Fruit fly (Drosophila melanogaster) S2 (cell line): ENCODE data around the gene kipf.
A peak's percentile ranks its signal among the peaks of the same experiment; 100 is the strongest.

ENCODE experiments used
- CG8478 ChIP-seq: fragments of >200 bp; optimal IDR thresholded peaks from 2 replicates; lab custom pipeline; 2018
- CTCF ChIP-seq, 2 experiments: fragments of >200 bp; optimal IDR thresholded peaks; 2 replicates each; lab custom pipeline; 2018

kipf gene

DNA sequence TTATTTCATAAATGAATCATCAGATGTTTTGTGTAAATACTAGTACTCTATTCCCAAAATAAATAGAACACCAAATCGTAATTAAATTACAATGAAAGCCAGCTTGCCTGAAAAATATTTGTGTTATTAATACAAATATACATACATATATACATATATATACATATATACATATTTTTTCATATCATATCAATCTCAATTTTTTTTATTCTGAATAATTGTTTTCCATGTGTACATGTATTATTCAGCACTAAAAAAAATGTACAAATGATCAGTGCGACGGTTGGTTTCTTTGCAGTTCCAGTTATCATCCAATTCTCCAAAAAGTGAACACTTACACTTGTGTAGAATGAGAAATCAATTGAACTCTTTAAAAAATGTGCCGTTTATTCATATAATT, at the start of gene kipf:
Gene kipf, plus strand, starts transcription at position 301 of the 400 bp plus-strand sequence.
- TF ChIP-seq CTCF (optimal IDR thresholded peaks at IDR 0.05; lab: Kevin White, UChicago): no peak
- no peak for TF ChIP-seq CG8478 (lab: Kevin White, UChicago)

DNA sequence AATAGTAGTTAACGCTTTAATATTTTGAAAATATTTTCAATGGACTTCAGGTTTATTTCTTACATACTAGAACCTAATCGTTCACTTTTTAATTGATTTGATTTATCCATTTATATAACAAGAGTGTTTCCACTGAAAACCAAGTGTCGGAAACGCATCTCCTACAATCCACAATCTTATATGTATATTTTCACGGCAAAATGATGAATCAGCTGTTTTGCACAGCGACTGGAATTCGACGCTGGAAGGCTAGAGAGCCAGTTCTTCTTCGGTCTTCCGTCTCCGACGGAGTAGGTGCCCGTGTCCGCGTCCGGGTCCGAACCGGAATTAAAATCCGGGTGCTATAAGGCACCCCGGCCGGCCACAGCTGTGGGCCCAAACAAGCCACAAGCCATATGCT, 29.2 kb upstream of the kipf start:
- TF ChIP-seq CG8478 (lab: Kevin White, UChicago): no peak
- no peak for TF ChIP-seq CTCF (optimal IDR thresholded peaks at IDR 0.05; lab: Kevin White, UChicago)

DNA sequence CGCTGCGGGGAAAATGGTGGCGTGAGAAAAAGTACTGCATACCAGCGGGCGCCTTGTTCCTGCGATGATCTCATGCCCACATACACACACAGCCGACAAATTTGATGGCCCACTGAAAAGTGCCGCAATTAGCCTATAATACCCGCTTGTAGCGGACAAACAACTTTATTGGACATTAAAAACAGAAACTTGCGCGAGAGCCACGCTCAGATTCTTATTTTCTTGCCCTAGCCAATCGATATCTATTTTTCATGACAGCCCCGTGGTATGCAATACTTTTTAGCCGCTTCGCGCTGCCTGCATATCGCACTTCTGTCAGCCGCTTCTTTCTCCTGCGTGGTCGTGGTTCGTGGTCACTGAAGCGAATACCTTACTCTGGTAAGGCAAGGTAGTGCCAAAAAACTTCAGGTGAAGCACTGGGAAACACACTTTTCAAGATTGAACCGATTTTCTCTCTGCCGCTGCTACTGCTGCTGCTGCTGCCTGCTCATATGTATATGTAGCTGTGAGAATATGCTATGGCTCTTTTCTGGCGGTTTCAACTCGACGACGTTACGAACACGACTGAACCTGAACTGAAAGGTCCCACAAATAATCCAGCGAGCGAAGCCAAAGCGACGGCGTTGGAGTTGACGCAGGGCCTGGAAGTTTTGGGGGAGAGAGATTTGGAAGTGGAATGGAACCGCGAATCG, 27.3 kb upstream of the kipf start, which contains the start of gene CG17816:
Gene CG17816, minus strand, starts transcription at position 567 of the 692 bp plus-strand sequence.
- TF ChIP-seq CTCF (optimal IDR thresholded peaks at IDR 0.05; lab: Kevin White, UChicago) (peak in 1 of 2 experiments; percentile 23), CG8478 (lab: Kevin White, UChicago) (no peak)

DNA sequence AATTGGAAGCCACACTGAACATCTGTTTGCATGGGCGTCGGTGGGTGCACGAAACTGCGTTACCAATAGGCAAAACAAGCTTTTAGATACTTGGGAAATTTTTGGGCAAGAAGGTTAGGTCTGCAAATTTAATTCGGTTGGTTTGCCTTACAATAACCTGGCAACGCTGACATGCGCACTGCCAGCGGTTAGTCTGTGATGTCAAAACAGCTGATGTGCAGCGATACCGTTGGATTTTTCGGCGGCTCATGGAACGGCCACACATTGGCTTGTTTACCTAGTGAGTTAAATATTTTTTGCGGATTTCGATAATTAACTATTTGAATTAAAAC, 26.8 kb upstream of the kipf start, which contains the start of gene ArgRS-m:
Gene ArgRS-m, plus strand, starts transcription at position 187 of the 332 bp plus-strand sequence.
- TF ChIP-seq CG8478 (lab: Kevin White, UChicago): no peak
- TF ChIP-seq CTCF (optimal IDR thresholded peaks at IDR 0.05; lab: Kevin White, UChicago): peak in 1 of 2 experiments; percentile 8

DNA sequence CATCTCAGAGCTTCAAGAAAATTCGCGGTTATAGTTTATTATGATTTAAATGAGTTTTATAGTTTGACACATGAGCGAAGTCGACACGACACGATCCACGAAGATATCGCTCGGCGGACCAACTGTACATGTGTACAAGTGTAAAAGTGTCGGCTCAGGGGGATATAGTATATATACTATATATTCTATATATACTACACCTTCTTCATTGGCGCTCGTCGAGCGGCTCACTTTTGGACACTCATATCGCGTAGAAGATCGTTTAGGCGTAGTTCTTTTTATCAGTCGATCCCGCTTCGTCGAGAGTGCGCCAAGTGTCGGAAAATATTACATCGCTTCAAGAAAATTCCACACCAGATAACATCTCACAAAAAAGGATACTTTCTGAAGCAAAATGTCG, 22.6 kb upstream of the kipf start, which contains the start of gene wtrw:
Gene wtrw, plus strand, starts transcription at position 301 of the 400 bp plus-strand sequence.
- TF ChIP-seq CG8478 (lab: Kevin White, UChicago) (no peak), CTCF (optimal IDR thresholded peaks at IDR 0.05; lab: Kevin White, UChicago) (no peak)

DNA sequence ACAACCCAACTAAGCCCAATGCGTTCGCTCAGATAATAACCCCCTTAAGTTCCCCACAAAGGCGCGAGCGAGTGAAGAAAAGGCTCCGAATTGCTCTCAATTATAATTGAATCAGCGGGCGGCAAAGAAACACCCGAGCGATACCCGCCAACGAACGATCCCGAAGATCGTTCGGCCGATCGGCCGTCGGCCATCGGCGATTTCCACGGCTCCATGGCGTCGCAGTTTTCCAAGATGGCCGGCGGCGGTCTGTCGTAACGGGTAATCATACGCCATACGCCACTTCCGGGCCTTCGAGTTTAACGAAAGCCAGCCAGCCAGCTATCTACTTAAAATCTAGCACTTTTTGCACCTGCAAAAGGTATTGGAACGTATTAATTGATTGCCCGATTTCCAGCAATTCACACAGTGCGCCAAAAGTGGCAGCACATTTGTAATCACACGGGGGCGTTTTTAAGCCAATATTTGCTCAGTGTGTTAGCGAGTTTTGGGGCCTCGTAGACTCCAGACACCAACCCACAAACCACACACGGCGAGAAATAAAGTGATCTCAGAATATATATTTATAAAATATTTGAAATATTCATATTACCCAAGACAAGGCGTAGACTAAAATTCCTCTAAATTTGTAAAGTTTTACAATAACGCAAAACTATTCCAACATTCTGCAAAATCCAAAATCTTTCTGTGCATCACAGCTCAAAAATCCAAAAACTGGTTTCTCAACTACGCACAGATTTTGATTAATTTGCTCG, 21.2 kb upstream of the kipf start:
- TF ChIP-seq CG8478 (lab: Kevin White, UChicago) (no peak), CTCF (optimal IDR thresholded peaks at IDR 0.05; lab: Kevin White, UChicago) (no peak)

DNA sequence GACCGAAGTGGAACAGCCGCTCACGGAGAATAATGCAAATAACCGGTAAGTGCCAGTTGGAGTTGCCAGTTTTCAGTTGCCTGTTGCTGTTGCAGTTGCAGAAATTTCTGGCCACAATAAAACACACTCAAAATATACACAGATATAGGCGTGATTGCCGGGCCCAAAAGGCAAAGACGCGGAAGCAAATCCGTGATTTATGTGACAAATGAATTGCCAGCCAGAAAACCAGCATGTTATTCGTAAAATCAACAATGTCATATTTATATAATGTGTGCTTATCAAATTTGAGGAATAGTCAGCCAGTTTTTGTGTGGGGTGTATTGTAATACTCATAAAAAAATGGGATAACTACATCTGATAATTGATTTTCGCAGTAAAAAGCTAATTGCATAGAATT, 19.1 kb upstream of the kipf start:
- TF ChIP-seq CG8478 (lab: Kevin White, UChicago) (no peak), CTCF (optimal IDR thresholded peaks at IDR 0.05; lab: Kevin White, UChicago) (no peak)

DNA sequence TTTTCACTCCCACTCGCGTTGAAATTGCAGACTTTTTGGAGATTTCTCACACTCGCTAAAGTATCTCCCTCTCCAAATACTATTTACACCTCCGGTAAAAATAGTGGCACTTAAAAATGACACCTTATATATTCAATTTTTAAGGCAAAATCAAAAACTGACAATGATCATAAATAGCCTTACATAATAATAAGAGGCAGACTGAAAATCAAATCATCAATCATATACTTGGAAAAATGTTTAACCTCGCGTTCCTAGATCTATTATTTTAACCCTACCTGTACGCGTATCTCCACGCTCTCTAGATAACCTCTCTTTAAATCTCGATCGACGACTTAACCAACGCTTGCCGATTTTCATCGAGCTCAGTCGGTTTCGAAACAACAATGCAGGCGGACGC, 18.2 kb upstream of the kipf start:
- TF ChIP-seq CG8478 (lab: Kevin White, UChicago) (no peak), CTCF (optimal IDR thresholded peaks at IDR 0.05; lab: Kevin White, UChicago) (no peak)

DNA sequence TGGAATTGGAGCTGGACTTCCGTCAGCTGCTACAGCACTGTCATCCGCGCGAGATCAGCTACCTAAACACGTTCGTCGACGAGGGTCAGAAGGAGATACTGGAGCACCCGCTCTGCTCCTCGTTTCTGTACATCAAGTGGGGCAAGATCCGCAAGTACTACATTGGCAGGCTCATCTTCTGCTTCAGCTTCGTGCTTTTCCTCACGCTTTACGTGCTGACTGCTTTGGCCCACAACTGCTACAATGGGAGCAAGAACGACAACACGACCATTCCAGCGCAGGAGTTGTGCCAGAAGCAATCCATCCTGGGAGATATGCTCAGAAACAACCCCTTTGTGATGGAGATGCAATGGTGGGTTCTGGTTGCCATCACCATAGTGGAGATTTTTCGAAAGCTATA, 14.4 kb upstream of the kipf start:
- TF ChIP-seq CTCF (optimal IDR thresholded peaks at IDR 0.05; lab: Kevin White, UChicago): no peak
- TF ChIP-seq CG8478 (lab: Kevin White, UChicago): no peak

DNA sequence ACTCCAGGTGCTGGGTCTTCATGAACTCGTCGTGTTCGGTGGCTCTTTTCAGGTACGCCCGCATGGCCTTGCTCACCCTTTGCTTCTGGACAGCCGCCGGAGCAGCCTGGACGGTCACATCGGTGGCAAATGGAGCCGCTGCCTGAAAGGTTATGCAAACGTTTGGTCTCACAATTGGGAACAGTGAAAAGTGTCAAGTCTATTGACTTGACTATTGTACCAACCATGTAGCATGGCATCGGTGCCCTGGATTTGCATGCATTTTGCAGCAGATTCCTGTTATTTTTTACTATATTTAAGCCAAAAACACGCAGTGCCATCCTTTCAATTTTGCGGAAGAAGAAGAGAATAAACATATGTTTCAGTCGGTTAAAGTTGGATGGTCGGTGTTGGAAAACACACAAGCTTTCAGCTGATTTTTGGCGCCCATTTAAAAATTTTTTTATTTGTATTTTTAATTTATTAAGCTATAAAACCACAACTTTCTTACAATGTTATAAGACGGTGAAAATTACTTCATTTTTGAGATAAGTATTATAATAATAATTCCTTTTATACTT, 11.3 kb upstream of the kipf start, which contains the start of gene mRpS9:
Gene mRpS9, minus strand, starts transcription at position 355 of the 560 bp plus-strand sequence.
- TF ChIP-seq CTCF (optimal IDR thresholded peaks at IDR 0.05; lab: Kevin White, UChicago) (no peak), CG8478 (lab: Kevin White, UChicago) (no peak)

DNA sequence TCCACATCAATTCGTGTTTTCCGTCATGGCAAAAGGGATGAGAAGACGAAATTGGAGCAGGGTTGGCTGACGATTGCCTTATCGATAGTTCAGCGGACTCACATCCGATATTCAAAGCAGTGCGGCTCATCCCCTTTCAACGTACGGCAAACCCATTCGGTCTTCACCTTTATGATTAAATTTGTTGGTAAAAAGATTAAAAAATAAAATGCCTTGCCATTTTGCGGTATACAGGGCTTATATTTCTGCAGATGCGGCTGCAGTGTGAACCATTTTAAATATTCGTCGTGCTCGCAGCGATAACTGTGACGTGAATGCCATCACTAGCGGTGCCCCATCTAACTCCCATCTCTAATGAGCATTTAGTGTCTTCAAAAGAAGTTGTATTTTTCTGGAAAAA, 6.3 kb upstream of the kipf start, which contains the start of the genes Taf7 and EMC1:
Gene Taf7, plus strand, starts transcription at position 23 of the 400 bp plus-strand sequence.
Gene EMC1, minus strand, starts transcription at position 53 of the 400 bp plus-strand sequence.
- TF ChIP-seq CTCF (optimal IDR thresholded peaks at IDR 0.05; lab: Kevin White, UChicago) (peak; percentile 7 to 29), CG8478 (lab: Kevin White, UChicago) (no peak)

DNA sequence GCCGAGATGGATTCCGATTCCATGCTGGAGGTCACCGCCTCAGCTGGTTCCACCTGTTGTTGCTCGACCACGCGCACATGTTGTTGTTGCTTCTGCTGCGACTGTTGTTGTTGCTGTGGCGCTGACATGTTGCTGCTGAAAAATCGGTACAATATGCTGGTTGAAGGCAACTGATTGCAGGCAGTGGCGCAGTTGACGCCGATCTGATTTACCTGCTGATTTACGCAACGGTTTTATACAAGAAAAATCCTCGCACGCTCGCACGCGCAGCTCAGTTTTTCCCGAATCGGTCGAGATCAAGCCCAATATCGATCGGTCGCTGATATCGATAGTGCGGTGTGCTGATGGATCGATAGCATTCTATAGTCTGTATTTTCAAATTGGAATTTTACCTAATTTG, 2.2 kb upstream of the kipf start, which contains the start of gene Prat:
Gene Prat, minus strand, starts transcription at position 298 of the 400 bp plus-strand sequence.
- TF ChIP-seq CG8478 (lab: Kevin White, UChicago) (no peak), CTCF (optimal IDR thresholded peaks at IDR 0.05; lab: Kevin White, UChicago) (no peak)

DNA sequence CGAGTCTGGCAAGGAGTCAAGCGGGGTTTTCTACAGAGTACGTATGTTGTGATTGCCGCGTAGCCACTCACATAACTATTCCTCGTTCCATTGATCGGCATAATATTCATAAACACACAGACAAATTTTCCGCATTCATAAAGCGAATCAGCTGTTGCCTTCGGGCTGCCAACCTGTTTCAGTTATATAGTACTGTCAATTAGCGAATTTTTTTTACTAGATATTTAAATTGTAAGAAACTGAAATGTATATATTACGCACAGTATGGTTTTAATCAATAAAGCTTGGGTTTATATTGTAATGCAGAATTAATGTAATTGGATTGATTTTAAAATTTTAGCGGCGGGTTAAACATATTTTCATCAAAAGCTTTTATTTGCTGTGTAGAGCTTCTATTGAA, 512 bp upstream of the kipf start, which contains the start of gene Rfk:
Gene Rfk, minus strand, starts transcription at position 152 of the 400 bp plus-strand sequence.
- TF ChIP-seq CTCF (optimal IDR thresholded peaks at IDR 0.05; lab: Kevin White, UChicago) (no peak), CG8478 (lab: Kevin White, UChicago) (no peak)

DNA sequence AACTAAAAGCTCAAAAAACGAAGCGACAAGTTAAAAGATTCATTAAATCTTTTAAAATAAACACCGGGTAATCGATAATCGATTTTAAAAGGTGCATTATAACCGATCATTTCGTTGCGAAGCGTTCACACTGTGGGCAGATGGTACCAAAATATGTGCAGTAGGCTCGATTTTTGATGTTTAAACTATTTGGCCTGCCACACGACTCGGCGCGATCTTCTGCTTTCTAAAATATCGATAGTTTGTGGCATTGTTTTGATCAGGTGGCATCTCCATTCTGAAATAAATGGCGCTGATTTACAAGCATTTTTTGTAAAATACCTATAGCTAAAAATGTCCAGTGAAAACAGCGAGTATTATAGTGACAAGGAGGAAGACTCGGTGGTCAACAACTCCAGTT, 6.5 kb downstream of the kipf start, which contains the start of the genes CG10445 and lds:
Gene CG10445, minus strand, starts transcription at position 104 of the 400 bp plus-strand sequence.
Gene lds, plus strand, starts transcription at position 236 of the 400 bp plus-strand sequence.
- no peak for TF ChIP-seq CG8478 (lab: Kevin White, UChicago)
- peak; percentile 22 to 44 for TF ChIP-seq CTCF (optimal IDR thresholded peaks at IDR 0.05; lab: Kevin White, UChicago)
